Fruit fly (Drosophila melanogaster) ovary, adult (tissue): ENCODE measurements around the gene GATAd.

Source experiments
- CG17801 ChIP-seq: fragments of 200-800 bp; optimal IDR thresholded peaks from 2 replicates; lab custom pipeline; 2019; ENCODE audit warnings: missing biosample characterization, mild to moderate bottlenecking, missing genetic modification characterization, moderate library complexity; ENCODE audit not compliant: partially characterized antibody

The GATAd gene

dm6 chr2L:10311822-10312221, 21.7 kb upstream of the GATAd start:
- no peak for TF ChIP-seq CG17801 (GFP tag; lab: Kevin White, UChicago)

dm6 chr2L:10314327-10315210, 19.0 kb upstream of the GATAd start, which contains the start of the genes Usp14 and CG4972:
Gene Usp14 (minus strand): TSS chr2L:10314396.
Gene CG4972 (plus strand): TSS chr2L:10314792.
- no peak for TF ChIP-seq CG17801 (GFP tag; lab: Kevin White, UChicago)

dm6 chr2L:10315888-10316287, 17.6 kb upstream of the GATAd start:
- no peak for TF ChIP-seq CG17801 (GFP tag; lab: Kevin White, UChicago)

DNA sequence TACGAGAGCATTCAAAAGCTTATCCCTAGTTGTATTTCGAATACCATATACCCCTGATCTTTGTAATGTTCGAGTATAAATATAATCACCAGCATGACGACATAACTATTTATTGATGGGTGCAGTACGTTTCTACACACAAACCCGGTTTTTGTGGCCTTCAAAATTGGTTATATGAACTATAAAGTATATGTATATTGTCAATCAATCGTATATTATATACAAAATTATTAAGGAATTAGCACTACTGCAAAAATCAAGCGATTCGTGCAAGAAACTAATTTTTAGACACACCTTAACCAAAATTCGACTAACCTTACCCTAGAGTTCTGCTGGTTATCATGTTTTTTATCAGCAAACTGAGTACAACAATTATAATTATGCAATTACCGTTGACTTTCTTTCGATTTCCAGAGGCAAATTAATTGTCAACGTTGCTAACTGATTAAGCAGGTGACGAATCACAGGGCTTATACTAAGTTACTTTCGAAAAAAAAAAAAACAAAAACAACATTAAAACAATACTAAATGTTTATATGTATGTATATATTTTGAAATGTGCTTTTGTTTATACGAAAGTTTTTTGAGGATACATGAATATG, 13.3 kb upstream of the GATAd start:
- TF ChIP-seq CG17801 (GFP tag; lab: Kevin White, UChicago), result no peak

dm6 chr2L:10321036-10321583, 12.4 kb upstream of the GATAd start:
- TF ChIP-seq CG17801 (GFP tag; lab: Kevin White, UChicago), result no peak

- TF ChIP-seq CG17801 (GFP tag; lab: Kevin White, UChicago), result peak; percentile 75
Observed at dm6 chr2L:10321612-10322011, 11.9 kb upstream of the GATAd start.

dm6 chr2L:10322176-10322575, 11.4 kb upstream of the GATAd start, which contains the start of gene CG4995:
Gene CG4995 (plus strand): TSS chr2L:10322476.
- no peak for TF ChIP-seq CG17801 (GFP tag; lab: Kevin White, UChicago)

dm6 chr2L:10322773-10323487, 10.6 kb upstream of the GATAd start, which contains the start of gene CG5381:
Gene CG5381 (minus strand): TSS chr2L:10323102.
- no peak for TF ChIP-seq CG17801 (GFP tag; lab: Kevin White, UChicago)

DNA sequence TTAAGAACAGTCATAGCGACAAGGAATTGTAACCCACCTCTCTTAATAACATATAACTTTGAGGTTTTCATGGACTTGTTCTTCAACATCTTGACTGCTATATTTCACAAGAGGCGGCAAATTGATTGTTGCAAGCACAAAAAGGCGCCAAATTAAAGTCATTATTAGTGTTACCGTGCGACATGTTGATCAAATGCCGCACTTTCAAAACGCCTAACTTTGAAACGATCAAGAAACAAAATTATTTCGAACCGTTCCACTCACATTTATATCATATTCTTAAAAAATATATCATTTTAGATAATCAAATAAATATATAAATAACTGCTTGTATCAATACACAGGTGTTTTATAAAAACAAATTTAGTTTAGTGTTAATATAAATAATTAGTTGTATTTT, 5.7 kb upstream of the GATAd start, which contains the start of gene RnrL:
TSS of gene RnrL (minus strand) at position 154 of the 400 bp plus-strand sequence.
- TF ChIP-seq CG17801 (GFP tag; lab: Kevin White, UChicago), result no peak

DNA sequence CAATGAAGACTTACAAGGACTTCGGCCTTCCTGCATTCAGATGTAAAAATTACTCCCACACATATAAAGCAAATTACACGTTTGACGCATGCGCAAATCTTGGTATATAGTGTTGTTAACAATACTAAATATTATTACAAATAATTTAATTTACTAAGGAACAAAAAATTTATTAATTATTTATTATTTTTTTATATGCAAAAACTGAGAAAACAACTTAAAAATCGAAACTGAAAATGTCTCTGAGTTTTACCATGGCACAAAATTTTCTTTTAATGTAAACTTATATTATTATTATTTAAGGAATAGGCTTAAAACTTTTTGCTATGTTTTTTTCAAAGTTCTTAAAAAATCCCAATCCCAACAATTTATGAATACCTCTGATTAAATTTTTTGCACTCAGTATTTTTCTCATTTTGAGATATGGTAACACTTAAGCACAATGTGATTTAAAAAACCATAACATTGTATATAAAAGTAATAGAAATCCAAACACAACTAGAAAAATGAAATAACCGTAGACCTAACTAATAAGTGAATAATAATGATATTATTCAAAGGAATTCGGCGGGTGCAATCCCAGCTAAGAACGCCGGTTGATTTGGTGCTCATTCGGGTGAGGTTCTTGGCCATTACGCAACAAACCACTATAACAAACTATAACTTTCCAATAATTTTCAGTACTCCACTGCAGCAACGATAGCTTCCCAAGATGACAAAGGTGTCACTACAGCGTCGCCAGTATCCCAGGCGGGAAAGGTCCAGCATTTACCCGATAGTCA, 2.3 kb upstream of the GATAd start, which contains the start of the genes Schip1 and Cox10:
TSS of gene Schip1 (minus strand) at position 51 of the 782 bp plus-strand sequence.
TSS of gene Cox10 (plus strand) at position 406 of the 782 bp plus-strand sequence.
- TF ChIP-seq CG17801 (GFP tag; lab: Kevin White, UChicago), result no peak

- no peak for TF ChIP-seq CG17801 (GFP tag; lab: Kevin White, UChicago)
Observed at dm6 chr2L:10334213-10334612, 679 bp downstream of the GATAd start.

DNA sequence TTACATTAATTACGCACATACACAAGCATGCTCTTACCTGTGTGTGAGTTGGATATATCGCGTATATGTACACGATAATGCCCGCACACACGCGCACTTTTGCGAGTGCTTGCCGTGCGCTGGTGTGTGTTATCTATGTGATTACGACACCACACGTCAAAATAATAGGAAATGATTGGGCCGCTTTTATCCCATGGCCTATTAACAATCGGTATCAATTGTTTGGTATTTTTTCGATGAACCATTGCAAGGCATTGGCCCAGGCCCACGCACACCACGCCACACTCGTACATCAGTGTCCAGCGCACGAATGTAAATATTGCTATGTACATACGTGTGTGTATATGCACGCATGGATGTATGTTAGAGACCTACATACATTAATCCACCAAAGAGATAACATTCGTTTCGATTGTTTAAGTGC, 1.3 kb downstream of the GATAd start:
- peak; percentile 46 for TF ChIP-seq CG17801 (GFP tag; lab: Kevin White, UChicago)

- TF ChIP-seq CG17801 (GFP tag; lab: Kevin White, UChicago), result peak; percentile 54
Observed at dm6 chr2L:10339212-10339721, 5.7 kb downstream of the GATAd start, which contains the start of gene SamDC. Gene SamDC (plus strand): TSS chr2L:10339457.
